Worm (Caenorhabditis elegans) whole organism, late embryonic: ENCODE data around the gene cest-30.

Experiments
- C08G9.2 ChIP-seq: sonication (generic microtip); optimal IDR thresholded peaks from 2 replicates; lab custom pipeline; 2016; ENCODE audit warnings: mild to moderate bottlenecking, missing genetic modification characterization, moderate library complexity, missing compliant biosample characterization
- C38D4.7 ChIP-seq: fragments of 200-800 bp; sonication (Bioruptor generic); optimal IDR thresholded peaks from 2 replicates; lab custom pipeline; 2018; ENCODE audit warnings: mild to moderate bottlenecking, missing genetic modification characterization, moderate library complexity, missing compliant biosample characterization
- K02D7.2 ChIP-seq: sonication (generic microtip); optimal IDR thresholded peaks from 2 replicates; lab custom pipeline; 2017; ENCODE audit warnings: mild to moderate bottlenecking, missing genetic modification characterization, missing compliant biosample characterization
- K09A11.1 ChIP-seq: sonication (generic microtip); optimal IDR thresholded peaks from 2 replicates; lab custom pipeline; 2017; ENCODE audit warnings: antibody characterized with exemption, mild to moderate bottlenecking, missing genetic modification characterization, missing compliant biosample characterization; ENCODE audit not compliant: insufficient read depth
- Y22D7AL.16 ChIP-seq: sonication (generic microtip); optimal IDR thresholded peaks from 2 replicates; lab custom pipeline; 2016; ENCODE audit warnings: missing genetic modification characterization, missing compliant biosample characterization
- ceh-14 ChIP-seq: sonication (generic microtip); optimal IDR thresholded peaks from 2 replicates; lab custom pipeline; 2016; ENCODE audit warnings: missing genotype, missing genetic modification characterization, missing compliant biosample characterization
- ceh-19 ChIP-seq: fragments of 200-800 bp; sonication (Bioruptor generic); optimal IDR thresholded peaks from 2 replicates; lab custom pipeline; 2018; ENCODE audit warnings: mild to moderate bottlenecking, missing genetic modification characterization, missing compliant biosample characterization
- ceh-34 ChIP-seq: sonication (generic microtip); optimal IDR thresholded peaks from 2 replicates; lab custom pipeline; 2016; ENCODE audit warnings: mild to moderate bottlenecking, missing genetic modification characterization, missing compliant biosample characterization
- ceh-48 ChIP-seq: sonication (generic microtip); optimal IDR thresholded peaks from 2 replicates; lab custom pipeline; 2016; ENCODE audit warnings: missing genetic modification characterization, inconsistent platforms, missing compliant biosample characterization
- ceh-6 ChIP-seq: fragments of 200-800 bp; sonication (Bioruptor generic); optimal IDR thresholded peaks from 2 replicates; lab custom pipeline; 2018; ENCODE audit warnings: mild to moderate bottlenecking, missing genetic modification characterization, missing compliant biosample characterization
- ceh-9 ChIP-seq: sonication (generic microtip); optimal IDR thresholded peaks from 2 replicates; lab custom pipeline; 2016; ENCODE audit warnings: mild to moderate bottlenecking, missing genetic modification characterization, inconsistent platforms, missing compliant biosample characterization
- che-1 ChIP-seq: sonication (generic microtip); optimal IDR thresholded peaks from 2 replicates; lab custom pipeline; 2016; ENCODE audit warnings: mild to moderate bottlenecking, missing genetic modification characterization, missing compliant biosample characterization
- dmd-4 ChIP-seq: sonication (generic microtip); optimal IDR thresholded peaks from 2 replicates; lab custom pipeline; 2016; ENCODE audit warnings: borderline replicate concordance, missing genetic modification characterization, missing compliant biosample characterization
- dve-1 ChIP-seq: sonication (generic microtip); optimal IDR thresholded peaks from 2 replicates; lab custom pipeline; 2017; ENCODE audit warnings: antibody characterized with exemption, mild to moderate bottlenecking, missing genetic modification characterization, missing compliant biosample characterization
- elt-4 ChIP-seq: sonication (generic microtip); optimal IDR thresholded peaks from 2 replicates; lab custom pipeline; 2016; ENCODE audit warnings: missing genetic modification characterization, missing compliant biosample characterization
- ets-4 ChIP-seq: sonication (generic microtip); optimal IDR thresholded peaks from 2 replicates; lab custom pipeline; 2016; ENCODE audit warnings: missing genetic modification characterization, missing compliant biosample characterization
- eyg-1 ChIP-seq: sonication (generic microtip); optimal IDR thresholded peaks from 2 replicates; lab custom pipeline; 2016; ENCODE audit warnings: missing genotype, missing genetic modification characterization, missing compliant biosample characterization
- fkh-6 ChIP-seq: sonication (generic microtip); optimal IDR thresholded peaks from 2 replicates; lab custom pipeline; 2016; ENCODE audit warnings: missing genetic modification characterization, missing compliant biosample characterization
- gmeb-2 ChIP-seq: sonication (generic microtip); optimal IDR thresholded peaks from 2 replicates; lab custom pipeline; 2016; ENCODE audit warnings: missing genetic modification characterization, inconsistent platforms, missing compliant biosample characterization
- hlh-13 ChIP-seq: fragments of 200-800 bp; sonication (Bioruptor generic); optimal IDR thresholded peaks from 2 replicates; lab custom pipeline; 2018; ENCODE audit warnings: mild to moderate bottlenecking, missing genetic modification characterization, missing compliant biosample characterization
- hlh-30 ChIP-seq: sonication (generic microtip); optimal IDR thresholded peaks from 2 replicates; lab custom pipeline; 2017; ENCODE audit warnings: antibody characterized with exemption, missing genetic modification characterization, missing compliant biosample characterization; ENCODE audit not compliant: insufficient read depth
- hlh-6 ChIP-seq: sonication (generic microtip); optimal IDR thresholded peaks from 2 replicates; lab custom pipeline; 2016; ENCODE audit warnings: missing genotype, missing genetic modification characterization, missing compliant biosample characterization
- lim-6 ChIP-seq: sonication (generic microtip); optimal IDR thresholded peaks from 2 replicates; lab custom pipeline; 2016; ENCODE audit warnings: missing genetic modification characterization, missing compliant biosample characterization
- madf-2 ChIP-seq: sonication (generic microtip); optimal IDR thresholded peaks from 2 replicates; lab custom pipeline; 2017; ENCODE audit warnings: missing genetic modification characterization, missing compliant biosample characterization
- mec-3 ChIP-seq: sonication (generic microtip); optimal IDR thresholded peaks from 2 replicates; lab custom pipeline; 2016; ENCODE audit warnings: borderline replicate concordance, missing genetic modification characterization, missing compliant biosample characterization
- npax-4 ChIP-seq: sonication (generic microtip); optimal IDR thresholded peaks from 2 replicates; lab custom pipeline; 2016; ENCODE audit warnings: missing genetic modification characterization, missing compliant biosample characterization
- odd-2 ChIP-seq: sonication (generic microtip); optimal IDR thresholded peaks from 2 replicates; lab custom pipeline; 2017; ENCODE audit warnings: antibody characterized with exemption, mild to moderate bottlenecking, missing genetic modification characterization, missing compliant biosample characterization
- pag-3 ChIP-seq: sonication (generic microtip); optimal IDR thresholded peaks from 2 replicates; lab custom pipeline; 2016; ENCODE audit warnings: missing compliant biosample characterization, missing genetic modification characterization, borderline replicate concordance
- pat-9 ChIP-seq: fragments of 200-800 bp; sonication (Bioruptor generic); optimal IDR thresholded peaks from 2 replicates; lab custom pipeline; 2018; ENCODE audit warnings: mild to moderate bottlenecking, missing genetic modification characterization, moderate library complexity, missing compliant biosample characterization
- pqm-1 ChIP-seq: sonication (generic microtip); optimal IDR thresholded peaks from 2 replicates; lab custom pipeline; 2016; ENCODE audit warnings: missing genetic modification characterization, missing compliant biosample characterization
- pros-1 ChIP-seq: fragments of 150-350 bp; optimal IDR thresholded peaks from 2 replicates; lab custom pipeline; 2014; ENCODE audit warnings: missing biosample characterization, missing genetic modification reagents, missing genetic modification characterization
- sdc-2 ChIP-seq: sonication (generic microtip); optimal IDR thresholded peaks from 2 replicates; lab custom pipeline; 2016; ENCODE audit warnings: missing genotype, missing genetic modification characterization, missing compliant biosample characterization
- sox-4 ChIP-seq: sonication (generic microtip); optimal IDR thresholded peaks from 2 replicates; lab custom pipeline; 2017; ENCODE audit warnings: mild to moderate bottlenecking, missing genetic modification characterization, inconsistent platforms, missing compliant biosample characterization
- tbx-2 ChIP-seq: sonication (generic microtip); optimal IDR thresholded peaks from 2 replicates; lab custom pipeline; 2016; ENCODE audit warnings: missing genetic modification characterization, missing compliant biosample characterization
- tbx-7 ChIP-seq: sonication (generic microtip); optimal IDR thresholded peaks from 2 replicates; lab custom pipeline; 2016; ENCODE audit warnings: missing genotype, missing genetic modification characterization, missing compliant biosample characterization
- unc-3 ChIP-seq, 2 experiments: fragments of 200-800 bp in 1 of 2; sonication (Bioruptor generic) in 1 of 2; sonication (generic microtip) in 1 of 2; conservative IDR thresholded peaks in 1 of 2; optimal IDR thresholded peaks in 1 of 2; 2 replicates each; pipeline versions ENCODE4 v1.3.6 to Lab custom; 2016 to 2022; ENCODE audit warnings: missing compliant biosample characterization in 2 of 2, missing genetic modification characterization in 2 of 2, missing genetic modification reagents in 1 of 2
- unc-42 ChIP-seq: sonication (generic microtip); optimal IDR thresholded peaks from 2 replicates; lab custom pipeline; 2016; ENCODE audit warnings: missing genotype, missing genetic modification characterization, missing compliant biosample characterization
- zip-5 ChIP-seq: sonication (generic microtip); optimal IDR thresholded peaks from 2 replicates; lab custom pipeline; 2016; ENCODE audit warnings: missing genetic modification characterization, missing compliant biosample characterization
- ztf-16 ChIP-seq: sonication (generic microtip); optimal IDR thresholded peaks from 2 replicates; lab custom pipeline; 2017; ENCODE audit warnings: missing genetic modification characterization, missing compliant biosample characterization

cest-30 gene

DNA sequence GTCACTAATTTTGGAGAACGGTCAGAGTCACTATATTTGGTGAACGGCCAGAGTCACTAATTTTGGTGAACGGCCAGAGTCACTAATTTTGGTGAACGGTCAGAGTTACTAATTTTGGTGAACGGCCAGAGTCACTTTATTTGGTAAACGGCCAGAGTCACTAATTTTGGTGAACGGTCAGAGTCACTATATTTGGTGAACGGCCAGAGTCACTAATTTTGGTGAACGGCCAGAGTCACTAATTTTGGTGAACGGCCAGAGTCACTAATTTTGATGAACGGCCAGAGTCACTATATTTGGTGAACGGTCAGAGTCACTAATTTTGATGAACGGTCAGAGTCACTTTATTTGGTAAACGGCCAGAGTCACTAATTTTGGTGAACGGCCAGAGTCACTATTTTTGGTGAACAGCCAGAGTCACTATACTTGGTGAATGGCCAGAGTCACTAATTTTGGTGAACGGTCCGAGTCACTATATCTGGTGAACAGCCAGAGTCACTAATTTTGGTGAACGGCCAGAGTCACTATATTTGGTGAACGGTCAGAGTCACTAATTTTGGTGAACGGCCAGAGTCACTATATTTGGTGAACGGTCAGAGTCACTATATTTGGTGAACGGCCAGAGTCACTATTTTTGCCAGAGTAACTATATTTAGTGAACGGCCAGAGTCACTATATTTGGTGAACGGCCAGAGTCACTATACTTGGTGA, 21.5 kb upstream of the cest-30 start:
- peak; percentile 91 for TF ChIP-seq dmd-4 (tag; lab: Kevin White, UChicago)
- peak; percentile 62 for TF ChIP-seq mec-3
- peak; percentile 11 for TF ChIP-seq sdc-2
- peak; percentile 24 for TF ChIP-seq npax-4 (tag; lab: Kevin White, UChicago)
- TF ChIP-seq hlh-6 (tag; lab: Kevin White, UChicago): peak; percentile 78
- peak; percentile 54 for TF ChIP-seq gmeb-2 (tag; lab: Kevin White, UChicago)
- peak; percentile 41 for TF ChIP-seq C38D4.7 (GFP tag; lab: Kevin White, UChicago)
- peak; percentile 87 for TF ChIP-seq pag-3 (tag; lab: Kevin White, UChicago)
- TF ChIP-seq elt-4 (tag; lab: Kevin White, UChicago): peak; percentile 68
- TF ChIP-seq ceh-19: peak; percentile 81
- TF ChIP-seq zip-5: peak; percentile 7
- TF ChIP-seq madf-2 (tag; lab: Kevin White, UChicago): peak; percentile 49
- TF ChIP-seq pqm-1 (tag; lab: Kevin White, UChicago): peak; percentile 45
- peak; percentile 31 for TF ChIP-seq ceh-48 (tag; lab: Kevin White, UChicago)
- peak; percentile 1 for TF ChIP-seq Y22D7AL.16 (tag; lab: Kevin White, UChicago)
- peak; percentile 22 for TF ChIP-seq ceh-9 (tag; lab: Kevin White, UChicago)
- peak; percentile 49 for TF ChIP-seq tbx-2 (tag; lab: Kevin White, UChicago)
- TF ChIP-seq ztf-16 (tag; lab: Kevin White, UChicago): peak; percentile 45
- peak; percentile 58 for TF ChIP-seq hlh-13 (GFP tag; lab: Kevin White, UChicago)
- TF ChIP-seq sox-4 (tag; lab: Kevin White, UChicago): peak; percentile 29
- TF ChIP-seq C08G9.2 (tag; lab: Kevin White, UChicago): peak; percentile 35
- peak; percentile 47 for TF ChIP-seq lim-6 (tag; lab: Kevin White, UChicago)
- peak; percentile 71 for TF ChIP-seq fkh-6 (tag; lab: Kevin White, UChicago)
- TF ChIP-seq ets-4 (tag; lab: Kevin White, UChicago): peak; percentile 2
- peak; percentile 18 for TF ChIP-seq ceh-6 (GFP tag; lab: Kevin White, UChicago)
- TF ChIP-seq, all 69 proteins: peak for 25; not testable (repeated sequence) for 44

ce11 chrV:5278001-5278400, 15.1 kb upstream of the cest-30 start, which contains the start of gene B0238.9:
TSS of gene B0238.9 (minus strand) at chrV:5278101.
- TF ChIP-seq dve-1 (tag; lab: Kevin White, UChicago) (no peak), K02D7.2 (tag; lab: Kevin White, UChicago) (no peak), pat-9 (tag; lab: Kevin White, UChicago) (no peak), tbx-7 (tag; lab: Kevin White, UChicago) (no peak), pag-3 (tag; lab: Kevin White, UChicago) (no peak), unc-42 (tag; lab: Kevin White, UChicago) (no peak), fkh-6 (tag; lab: Kevin White, UChicago) (no peak), eyg-1 (tag; lab: Kevin White, UChicago) (no peak), mec-3 (no peak), ceh-34 (no peak), odd-2 (tag; lab: Kevin White, UChicago) (no peak), ceh-19 (no peak), unc-3 (GFP tag; conservative IDR thresholded peaks at IDR 0.05; lab: Robert Waterston, UW) (no peak), unc-3 (tag; optimal IDR thresholded peaks at IDR 0.05; lab: Kevin White, UChicago) (no peak), pros-1 (no peak), K09A11.1 (tag; lab: Kevin White, UChicago) (no peak), che-1 (tag; lab: Kevin White, UChicago) (no peak), ceh-14 (no peak), hlh-30 (tag; lab: Kevin White, UChicago) (no peak)
